Worm (Caenorhabditis elegans): ENCODE measurements around the gene R02F11.11.
A peak's percentile ranks its signal among the peaks of the same experiment; 100 is the strongest.
"Not testable (repeated sequence)": the region's sequence is repeated elsewhere in the genome, so short reads cannot be mapped to it uniquely, and the experiment has no call there.

Gene R02F11.11

ce11 chrV:4754684-4755211, 36.9 kb upstream of the R02F11.11 start:
- TF ChIP-seq nhr-237 (tag; optimal IDR thresholded peaks at IDR 0.05) (no peak), Y55F3AM.14 (GFP tag; optimal IDR thresholded peaks at IDR 0.05) (peak; percentile 0)

ce11 chrV:4755308-4756029, 36.2 kb upstream of the R02F11.11 start, which contains the start of gene pgl-3:
Gene pgl-3, plus strand, starts transcription at chrV:4755979.
- no peak for TF ChIP-seq ztf-1 (GFP tag; conservative IDR thresholded peaks at IDR 0.05)
- TF ChIP-seq dmd-4 (tag; optimal IDR thresholded peaks at IDR 0.05), result no peak
- TF ChIP-seq alr-1 (tag; optimal IDR thresholded peaks at IDR 0.05), result no peak
- no peak for TF ChIP-seq lin-13 (GFP tag; optimal IDR thresholded peaks at IDR 0.05)
- TF ChIP-seq R02D3.7 (tag; optimal IDR thresholded peaks at IDR 0.05), result no peak
- TF ChIP-seq nhr-237 (tag; optimal IDR thresholded peaks at IDR 0.05), result no peak
- no peak for TF ChIP-seq ama-1 (optimal IDR thresholded peaks at IDR 0.05)
- TF ChIP-seq nhr-12 (tag; optimal IDR thresholded peaks at IDR 0.05), result no peak
- no peak for TF ChIP-seq sem-4 (tag; optimal IDR thresholded peaks at IDR 0.05)
- TF ChIP-seq lin-11 (tag; optimal IDR thresholded peaks at IDR 0.05), result no peak
- no peak for TF ChIP-seq unc-55 (GFP tag; optimal IDR thresholded peaks at IDR 0.05)
- TF ChIP-seq unc-39 (tag; optimal IDR thresholded peaks at IDR 0.05), result no peak
- no peak for TF ChIP-seq sma-3 (GFP tag; optimal IDR thresholded peaks at IDR 0.05)
- TF ChIP-seq fos-1 (tag; optimal IDR thresholded peaks at IDR 0.05), result no peak
- no peak for TF ChIP-seq nhr-6 (tag; optimal IDR thresholded peaks at IDR 0.05)
- no peak for TF ChIP-seq elt-1 (tag; optimal IDR thresholded peaks at IDR 0.05)

DNA sequence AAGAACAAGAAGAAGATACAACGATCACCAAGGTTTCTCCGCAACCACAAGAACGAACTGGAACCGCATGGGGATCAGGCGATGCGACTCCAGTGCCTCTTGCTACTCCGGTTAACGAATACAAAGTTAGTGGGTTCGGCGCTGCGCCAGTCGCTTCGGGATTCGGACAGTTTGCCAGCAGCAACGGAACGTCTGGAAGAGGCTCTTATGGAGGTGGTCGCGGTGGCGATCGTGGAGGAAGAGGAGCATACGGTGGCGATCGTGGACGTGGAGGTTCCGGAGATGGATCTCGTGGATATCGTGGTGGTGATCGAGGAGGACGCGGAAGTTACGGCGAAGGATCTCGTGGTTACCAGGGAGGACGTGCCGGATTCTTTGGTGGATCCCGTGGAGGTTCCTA, 33.6 kb upstream of the R02F11.11 start:
- no peak for TF ChIP-seq mab-5 (tag; optimal IDR thresholded peaks at IDR 0.05)
- no peak for TF ChIP-seq unc-62 (GFP tag; optimal IDR thresholded peaks at IDR 0.05)
- TF ChIP-seq ama-1 (optimal IDR thresholded peaks at IDR 0.05), result no peak
- TF ChIP-seq Y55F3AM.14 (GFP tag; optimal IDR thresholded peaks at IDR 0.05), result no peak
- no peak for TF ChIP-seq lin-39 (tag; optimal IDR thresholded peaks at IDR 0.05)
- TF ChIP-seq snpc-4 (tag; optimal IDR thresholded peaks at IDR 0.05), result no peak
- TF ChIP-seq skn-1 (tag; optimal IDR thresholded peaks at IDR 0.05), result no peak

DNA sequence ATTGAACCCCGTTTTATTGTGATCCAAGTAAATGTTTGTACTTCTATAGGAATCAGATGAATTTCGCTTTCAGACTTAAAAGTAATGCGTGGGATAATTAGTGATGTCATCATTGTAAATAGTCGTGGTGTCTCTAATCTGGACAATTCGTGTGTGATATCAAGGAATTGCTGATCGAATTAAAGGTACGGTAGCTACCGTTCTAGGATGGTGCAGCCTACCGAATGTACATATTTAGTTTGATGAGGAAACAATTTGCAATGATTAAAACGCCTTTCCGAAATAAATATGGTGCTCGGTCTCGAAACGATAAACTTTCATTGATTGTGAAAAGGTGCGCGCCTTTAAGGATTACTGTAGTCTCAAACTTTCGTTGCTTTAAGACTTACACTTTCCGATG, 33.1 kb upstream of the R02F11.11 start:
- TF ChIP-seq sem-4 (tag; optimal IDR thresholded peaks at IDR 0.05), result no peak
- no peak for TF ChIP-seq crh-2 (tag; optimal IDR thresholded peaks at IDR 0.05)
- TF ChIP-seq egl-27 (tag; optimal IDR thresholded peaks at IDR 0.05), result no peak
- TF ChIP-seq ceh-82 (tag; optimal IDR thresholded peaks at IDR 0.05), result no peak
- no peak for TF ChIP-seq unc-39 (tag; optimal IDR thresholded peaks at IDR 0.05)
- TF ChIP-seq lin-13 (GFP tag; optimal IDR thresholded peaks at IDR 0.05), result no peak
- TF ChIP-seq snpc-4 (tag; optimal IDR thresholded peaks at IDR 0.05), result no peak
- TF ChIP-seq mbf-1 (tag; optimal IDR thresholded peaks at IDR 0.05), result no peak
- no peak for TF ChIP-seq gmeb-1 (tag; optimal IDR thresholded peaks at IDR 0.05)
- no peak for TF ChIP-seq lin-39 (tag; optimal IDR thresholded peaks at IDR 0.05)
- no peak for TF ChIP-seq nhr-11 (tag; optimal IDR thresholded peaks at IDR 0.05)
- TF ChIP-seq R02D3.7 (tag; optimal IDR thresholded peaks at IDR 0.05), result no peak
- TF ChIP-seq ama-1 (optimal IDR thresholded peaks at IDR 0.05), result no peak
- TF ChIP-seq alr-1 (tag; optimal IDR thresholded peaks at IDR 0.05), result no peak
- no peak for TF ChIP-seq zag-1 (tag; optimal IDR thresholded peaks at IDR 0.05)
- TF ChIP-seq nhr-237 (tag; optimal IDR thresholded peaks at IDR 0.05), result no peak
- no peak for TF ChIP-seq sma-9 (GFP tag; optimal IDR thresholded peaks at IDR 0.05)
- no peak for TF ChIP-seq sma-9 (tag; optimal IDR thresholded peaks at IDR 0.05)
- TF ChIP-seq ztf-1 (GFP tag; conservative IDR thresholded peaks at IDR 0.05), result no peak
- TF ChIP-seq blmp-1 (tag; optimal IDR thresholded peaks at IDR 0.05; ENCODE audit: insufficient read depth), result no peak

DNA sequence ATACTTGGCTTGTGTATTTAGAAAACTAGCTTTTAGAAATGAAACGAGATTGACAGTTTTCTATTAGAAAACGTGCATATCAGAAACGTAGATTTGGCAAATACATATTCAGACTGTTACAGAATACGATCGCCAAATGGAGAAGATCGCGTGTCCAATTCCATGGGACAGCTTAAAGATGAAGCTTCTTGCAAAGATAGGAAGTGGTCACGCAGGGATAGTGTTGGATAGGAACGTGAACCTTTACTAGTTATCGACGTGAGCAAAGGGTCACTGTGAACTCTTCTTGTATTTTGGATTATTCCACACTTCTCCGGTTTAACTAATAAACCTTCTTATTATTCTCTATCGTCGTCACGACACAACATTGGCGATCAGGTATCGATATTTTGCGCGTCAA, 31.0 kb upstream of the R02F11.11 start, which contains the start of gene bgnt-1.4:
bgnt-1.4 (plus strand) TSS at position 301 of the 400 bp plus-strand sequence.
- TF ChIP-seq blmp-1 (tag; optimal IDR thresholded peaks at IDR 0.05; ENCODE audit: insufficient read depth); nhr-237 (tag; optimal IDR thresholded peaks at IDR 0.05); nhr-21 (tag; optimal IDR thresholded peaks at IDR 0.05): not testable (repeated sequence)
